Fruit fly (Drosophila melanogaster) whole organism, prepupa: Measurements from ENCODE around the gene Octbeta1R.
A peak's percentile ranks its signal among the peaks of the same experiment; 100 is the strongest.

Source experiments
- Blimp-1 ChIP-seq: fragments of 200-800 bp; sonication (Bioruptor generic); optimal IDR thresholded peaks from 3 replicates; lab custom pipeline; 2017; ENCODE audit warnings: missing biosample characterization, missing genetic modification characterization, mild to moderate bottlenecking, moderate library complexity, missing genetic modification reagents
- CG10669 ChIP-seq: fragments of 200-800 bp; sonication (Bioruptor generic); optimal IDR thresholded peaks from 3 replicates; lab custom pipeline; 2018; ENCODE audit warnings: missing biosample characterization, mild to moderate bottlenecking, missing genetic modification characterization, moderate library complexity
- CG6163 ChIP-seq: fragments of 200-800 bp; sonication (Bioruptor generic); IDR thresholded peaks from 3 replicates; pipeline ENCODE4 v1.3.6; 2022; ENCODE audit warnings: missing biosample characterization, missing genetic modification characterization
- CG8119 ChIP-seq: fragments of 200-800 bp; sonication (Bioruptor generic); IDR thresholded peaks from 3 replicates; pipeline ENCODE4 v1.3.6; 2022; ENCODE audit warnings: missing biosample characterization, missing genetic modification characterization
- Gug ChIP-seq: fragments of 200-800 bp; sonication (Bioruptor generic); IDR thresholded peaks from 2 replicates; pipeline ENCODE4 v1.3.6; 2022; ENCODE audit warnings: missing biosample characterization, missing genetic modification characterization
- Lpt ChIP-seq: fragments of 200-800 bp; sonication (Bioruptor generic); optimal IDR thresholded peaks from 3 replicates; lab custom pipeline; 2016; ENCODE audit warnings: missing biosample characterization, missing genetic modification characterization
- acj6 ChIP-seq: fragments of 200-800 bp; sonication (Bioruptor generic); optimal IDR thresholded peaks from 3 replicates; lab custom pipeline; 2016; ENCODE audit warnings: missing biosample characterization, missing genetic modification characterization
- eg ChIP-seq: fragments of 200-800 bp; sonication (Bioruptor generic); IDR thresholded peaks from 3 replicates; pipeline ENCODE4 v1.3.6; 2022; ENCODE audit warnings: missing biosample characterization, missing genetic modification characterization
- fd85E ChIP-seq: fragments of 200-800 bp; sonication (Bioruptor generic); optimal IDR thresholded peaks from 3 replicates; lab custom pipeline; 2016; ENCODE audit warnings: missing biosample characterization, missing genetic modification characterization
- lz ChIP-seq: fragments of 200-800 bp; sonication (Bioruptor generic); optimal IDR thresholded peaks from 3 replicates; lab custom pipeline; 2016; ENCODE audit warnings: missing biosample characterization, missing genetic modification characterization
- pdm3 ChIP-seq: fragments of 200-800 bp; sonication (Bioruptor generic); optimal IDR thresholded peaks from 3 replicates; lab custom pipeline; 2016; ENCODE audit warnings: missing biosample characterization, missing genetic modification characterization

DNA sequence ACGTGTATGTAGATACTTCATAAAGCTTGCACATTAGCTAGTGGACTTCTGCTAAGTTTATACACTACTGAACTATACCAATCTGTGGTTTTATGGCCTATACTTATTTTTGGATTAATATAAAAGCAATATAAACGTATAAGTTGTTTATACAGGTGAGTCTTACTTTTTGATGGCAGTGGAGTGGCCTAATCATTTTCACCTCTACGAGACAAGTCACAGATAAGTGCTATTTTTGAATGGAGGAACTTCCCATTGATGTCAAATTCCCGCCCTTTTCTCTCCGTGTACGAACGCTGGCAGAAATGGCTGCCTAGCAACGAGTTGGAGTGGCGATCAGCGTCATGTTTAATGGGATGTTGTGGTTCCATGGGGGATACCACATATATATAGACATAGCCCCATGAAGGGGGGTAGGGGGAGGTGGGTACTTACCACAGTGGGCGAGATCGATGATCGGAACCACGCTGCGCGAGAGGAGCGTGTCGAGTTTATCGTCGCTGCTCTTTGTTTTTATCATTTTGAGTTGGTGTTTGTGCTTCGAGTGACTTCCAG is 29.4 kb downstream of the Octbeta1R start:
- peak; percentile 69 for TF ChIP-seq eg (GFP tag; lab: Robert Waterston, UW)
- TF ChIP-seq acj6 (GFP tag; lab: Kevin White, UChicago), result peak; percentile 33
- TF ChIP-seq CG10669 (GFP tag; lab: Kevin White, UChicago), result peak; percentile 34
- TF ChIP-seq pdm3 (GFP tag; lab: Kevin White, UChicago), result peak; percentile 48
- no peak for TF ChIP-seq fd85E (GFP tag; lab: Kevin White, UChicago)
- TF ChIP-seq CG6163 (GFP tag; lab: Robert Waterston, UW), result peak; percentile 56; the same call in 1 of the 3 replicates
- TF ChIP-seq CG8119 (GFP tag; lab: Robert Waterston, UW), result no peak
- TF ChIP-seq Gug (GFP tag; lab: Robert Waterston, UW), result peak; percentile 29; the same call in 1 of the 2 replicates
- TF ChIP-seq Lpt (GFP tag; lab: Kevin White, UChicago), result no peak
- no peak for TF ChIP-seq Blimp-1
- peak; percentile 3 for TF ChIP-seq lz (GFP tag; lab: Kevin White, UChicago)
